Fruit fly (Drosophila melanogaster): ENCODE measurements around the gene Cyp4d2.

Cyp4d2 gene

DNA sequence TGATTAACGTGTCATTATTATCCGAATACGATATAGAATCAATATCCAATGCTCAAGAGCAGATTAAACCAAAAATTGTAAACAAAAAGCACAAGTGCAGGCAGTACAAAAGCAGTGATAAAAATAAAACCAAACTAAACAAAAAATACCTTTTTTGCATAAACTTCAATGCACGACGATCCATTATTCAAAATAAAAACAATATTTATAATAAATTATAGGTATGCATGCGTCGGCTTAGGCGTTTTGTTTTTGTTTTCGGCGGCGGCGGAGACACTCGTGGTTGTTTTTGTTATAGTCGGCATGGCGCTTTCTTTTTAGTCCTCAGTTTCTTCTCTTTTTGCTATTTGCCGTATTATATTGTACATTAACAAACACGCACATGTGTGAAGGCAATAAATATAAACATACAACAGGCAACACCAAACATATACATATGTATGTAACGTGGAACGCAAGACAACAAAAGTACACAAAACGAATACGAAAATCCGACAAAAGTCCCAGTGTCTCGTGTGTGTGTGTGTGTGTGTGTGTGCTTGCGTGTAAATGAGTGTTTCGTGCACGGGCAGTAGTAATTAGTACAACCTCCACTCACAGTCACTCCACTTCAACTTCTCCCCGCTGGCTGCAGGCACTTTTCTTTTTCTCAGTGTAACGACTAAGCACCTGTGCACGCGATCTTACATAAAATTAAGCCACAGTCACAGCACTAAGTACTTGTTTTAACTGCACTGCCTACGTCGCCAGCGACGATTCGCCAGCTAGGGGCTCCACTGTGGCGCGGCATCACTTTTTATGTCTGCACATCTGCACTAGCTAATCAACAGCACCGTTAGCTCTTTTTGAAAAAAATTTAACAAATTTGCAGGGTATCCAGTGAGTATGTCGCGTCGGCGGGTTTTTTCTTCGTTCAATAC, 39.7 kb upstream of the Cyp4d2 start (continued):
- no peak for TF ChIP-seq HmgD (GFP tag; optimal IDR thresholded peaks at IDR 0.05)
- TF ChIP-seq bowl (GFP tag; IDR thresholded peaks at IDR 0.05), result no peak
- TF ChIP-seq CG8290 (GFP tag; optimal IDR thresholded peaks at IDR 0.05), result no peak
- no peak for TF ChIP-seq CG8290 (tag; optimal IDR thresholded peaks at IDR 0.05)
- TF ChIP-seq repo (GFP tag; optimal IDR thresholded peaks at IDR 0.05), result no peak
- peak; percentile 33 for TF ChIP-seq ab (GFP tag; optimal IDR thresholded peaks at IDR 0.05)
- peak; percentile 6 for TF ChIP-seq CG15514 (GFP tag; optimal IDR thresholded peaks at IDR 0.05)
- TF ChIP-seq CG8478 (optimal IDR thresholded peaks at IDR 0.05), result no peak
- no peak for TF ChIP-seq CG10321 (GFP tag; IDR thresholded peaks at IDR 0.05)
- TF ChIP-seq NC2β (GFP tag; optimal IDR thresholded peaks at IDR 0.05), result no peak
- TF ChIP-seq Lim3 (GFP tag; IDR thresholded peaks at IDR 0.05), result no peak
- TF ChIP-seq Adf1 (GFP tag; IDR thresholded peaks at IDR 0.05), result no peak
- TF ChIP-seq CG1024 (GFP tag; IDR thresholded peaks at IDR 0.05), result no peak
- TF ChIP-seq pros (GFP tag; optimal IDR thresholded peaks at IDR 0.05), result no peak
- TF ChIP-seq CG3163 (GFP tag; optimal IDR thresholded peaks at IDR 0.05), result no peak
- TF ChIP-seq psq (GFP tag; optimal IDR thresholded peaks at IDR 0.05), result no peak
- no peak for TF ChIP-seq ranshi (GFP tag; IDR thresholded peaks at IDR 0.05)
- peak; percentile 30 for TF ChIP-seq mam (GFP tag; optimal IDR thresholded peaks at IDR 0.05)
- peak; percentile 54 for TF ChIP-seq CG15269 (tag; optimal IDR thresholded peaks at IDR 0.05)
- peak; percentile 78 for TF ChIP-seq zf30C (GFP tag; optimal IDR thresholded peaks at IDR 0.05)
- no peak for TF ChIP-seq run (tag; optimal IDR thresholded peaks at IDR 0.05)
- no peak for TF ChIP-seq dimm (GFP tag; IDR thresholded peaks at IDR 0.05)
- TF ChIP-seq Dek (tag; optimal IDR thresholded peaks at IDR 0.05), result no peak
- TF ChIP-seq scrt (GFP tag; optimal IDR thresholded peaks at IDR 0.05), result peak; percentile 26
- TF ChIP-seq tna (GFP tag; IDR thresholded peaks at IDR 0.05; ENCODE audit: partially characterized antibody), result no peak; the same call in 1 of the 2 replicates
- TF ChIP-seq CG1529 (GFP tag; optimal IDR thresholded peaks at IDR 0.05), result no peak
- TF ChIP-seq slp2 (GFP tag; optimal IDR thresholded peaks at IDR 0.05), result peak; percentile 50
- no peak for TF ChIP-seq pfk (GFP tag; optimal IDR thresholded peaks at IDR 0.05)
- no peak for TF ChIP-seq CG6765 (GFP tag; optimal IDR thresholded peaks at IDR 0.05)
- no peak for TF ChIP-seq esg (GFP tag; conservative IDR thresholded peaks at IDR 0.05)
- peak; percentile 24; the same call in 1 of the 3 replicates for TF ChIP-seq CG17361 (GFP tag; IDR thresholded peaks at IDR 0.05)
- TF ChIP-seq CG8388 (GFP tag; optimal IDR thresholded peaks at IDR 0.05), result peak; percentile 3
- no peak for TF ChIP-seq kni (GFP tag; optimal IDR thresholded peaks at IDR 0.05)
- peak; percentile 40 for TF ChIP-seq phol (tag; optimal IDR thresholded peaks at IDR 0.05)
- TF ChIP-seq Ptx1 (GFP tag; IDR thresholded peaks at IDR 0.05), result peak; percentile 75
- no peak for TF ChIP-seq CG12104 (GFP tag; optimal IDR thresholded peaks at IDR 0.05)
- TF ChIP-seq wor (GFP tag; IDR thresholded peaks at IDR 0.05), result peak; percentile 28; the same call in 1 of the 2 replicates
- peak; percentile 50 for TF ChIP-seq CG10274 (GFP tag; optimal IDR thresholded peaks at IDR 0.05)
- no peak for TF ChIP-seq CG31365 (tag; optimal IDR thresholded peaks at IDR 0.05)
- TF ChIP-seq tll (GFP tag; optimal IDR thresholded peaks at IDR 0.05), result no peak
- 0 out of 3 replicates have a peak, but pooled peaks have one; percentile 39 for TF ChIP-seq ken (GFP tag; IDR thresholded peaks at IDR 0.05)
- no peak for TF ChIP-seq GATAe (GFP tag; conservative IDR thresholded peaks at IDR 0.05)
- TF ChIP-seq CG17802 (tag; optimal IDR thresholded peaks at IDR 0.05), result peak; percentile 0
- TF ChIP-seq lab (GFP tag; optimal IDR thresholded peaks at IDR 0.05), result peak; percentile 6
- no peak for TF ChIP-seq gsb-n (tag; optimal IDR thresholded peaks at IDR 0.05)
- TF ChIP-seq ci (GFP tag; IDR thresholded peaks at IDR 0.05), result no peak
- no peak for TF ChIP-seq fu2 (GFP tag; optimal IDR thresholded peaks at IDR 0.05)
- TF ChIP-seq Blimp-1 (GFP tag; optimal IDR thresholded peaks at IDR 0.05), result peak; percentile 13
- TF ChIP-seq CG6791 (GFP tag; IDR thresholded peaks at IDR 0.05; ENCODE audit: partially characterized antibody), result no peak
- TF ChIP-seq Doc2 (GFP tag; IDR thresholded peaks at IDR 0.05), result no peak

Data from whole organism, embryonic.